Fruit fly (Drosophila melanogaster): ENCODE data around the gene Hs2st.

The Hs2st gene

dm6 chr2L:19463405-19463804, 18.9 kb upstream of the Hs2st start:
- no peak for TF ChIP-seq Snoo (tag; optimal IDR thresholded peaks at IDR 0.05)
- peak; percentile 8 for TF ChIP-seq CG8301 (tag; optimal IDR thresholded peaks at IDR 0.05)
- no peak for TF ChIP-seq CG34367 (tag; optimal IDR thresholded peaks at IDR 0.05)
- TF ChIP-seq CG15710 (tag; optimal IDR thresholded peaks at IDR 0.05) = no peak
- peak; percentile 23 for TF ChIP-seq CG9948 (tag; optimal IDR thresholded peaks at IDR 0.05)
- no peak for TF ChIP-seq gl (tag; optimal IDR thresholded peaks at IDR 0.05)
- TF ChIP-seq Ets98B (GFP tag; IDR thresholded peaks at IDR 0.05) = no peak
- TF ChIP-seq Pif1B (GFP tag; optimal IDR thresholded peaks at IDR 0.05) = no peak
- no peak for TF ChIP-seq CG17806 (tag; optimal IDR thresholded peaks at IDR 0.05)
- no peak for TF ChIP-seq CG32121 (GFP tag; IDR thresholded peaks at IDR 0.05)
- TF ChIP-seq CG4496 (GFP tag; IDR thresholded peaks at IDR 0.05) = no peak
- TF ChIP-seq D1 (tag; optimal IDR thresholded peaks at IDR 0.05) = no peak
- TF ChIP-seq fd96Ca (GFP tag; IDR thresholded peaks at IDR 0.05) = no peak
- peak; percentile 70 for TF ChIP-seq CG14655 (GFP tag; optimal IDR thresholded peaks at IDR 0.05)
- TF ChIP-seq CG12605 (GFP tag; IDR thresholded peaks at IDR 0.05) = 0 out of 2 replicates have a peak, but pooled peaks have one; percentile 7
- no peak for TF ChIP-seq EcR (GFP tag; optimal IDR thresholded peaks at IDR 0.05)
- no peak for TF ChIP-seq CG10348 (GFP tag; IDR thresholded peaks at IDR 0.05)
- peak; percentile 2 for TF ChIP-seq Pif1A (GFP tag; optimal IDR thresholded peaks at IDR 0.05)
- no peak for TF ChIP-seq rn (GFP tag; IDR thresholded peaks at IDR 0.05)
- TF ChIP-seq CG8159 (tag; optimal IDR thresholded peaks at IDR 0.05) = no peak
- no peak for TF ChIP-seq CG13204 (GFP tag; optimal IDR thresholded peaks at IDR 0.05)

DNA sequence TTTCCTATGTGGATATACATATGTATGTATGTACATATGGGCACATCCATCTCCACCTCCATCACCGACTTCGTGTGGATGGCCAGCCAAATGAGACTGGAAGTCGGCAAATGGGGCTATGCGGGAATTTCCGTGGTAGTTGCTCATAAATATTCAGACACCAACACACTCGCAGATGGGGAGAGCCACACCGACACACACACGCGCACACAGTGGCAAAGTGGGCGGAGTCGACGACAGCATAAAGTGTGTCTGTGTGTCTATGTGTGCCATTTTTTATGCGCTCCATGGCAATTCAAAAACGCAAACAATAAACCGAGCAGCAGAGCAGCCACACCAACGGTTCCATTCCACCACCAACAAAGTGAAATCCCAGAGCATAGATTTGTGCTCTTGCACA, 18.3 kb upstream of the Hs2st start:
- peak; percentile 19; the same call in 1 of the 2 replicates for TF ChIP-seq Ets98B (GFP tag; IDR thresholded peaks at IDR 0.05)
- TF ChIP-seq EcR (GFP tag; optimal IDR thresholded peaks at IDR 0.05) = no peak
- no peak for TF ChIP-seq CG8159 (tag; optimal IDR thresholded peaks at IDR 0.05)
- peak; percentile 72; the same call in 2 of the 3 replicates for TF ChIP-seq CG4496 (GFP tag; IDR thresholded peaks at IDR 0.05)
- no peak for TF ChIP-seq CG13204 (GFP tag; optimal IDR thresholded peaks at IDR 0.05)

- TF ChIP-seq Pif1A (GFP tag; optimal IDR thresholded peaks at IDR 0.05) (no peak), CG15710 (tag; optimal IDR thresholded peaks at IDR 0.05) (no peak), CG12605 (GFP tag; IDR thresholded peaks at IDR 0.05) (no peak), Ets98B (GFP tag; IDR thresholded peaks at IDR 0.05) (no peak), CG9948 (tag; optimal IDR thresholded peaks at IDR 0.05) (no peak), rn (GFP tag; IDR thresholded peaks at IDR 0.05) (no peak), CG32121 (GFP tag; IDR thresholded peaks at IDR 0.05) (no peak), gl (tag; optimal IDR thresholded peaks at IDR 0.05) (no peak), CG10348 (GFP tag; IDR thresholded peaks at IDR 0.05) (no peak), Snoo (tag; optimal IDR thresholded peaks at IDR 0.05) (no peak), D1 (tag; optimal IDR thresholded peaks at IDR 0.05) (no peak)
Measured at dm6 chr2L:19459404-19459803, 14.9 kb upstream of the Hs2st start.

- TF ChIP-seq CG32121 (GFP tag; IDR thresholded peaks at IDR 0.05) = no peak
- TF ChIP-seq CG10348 (GFP tag; IDR thresholded peaks at IDR 0.05) = no peak
- no peak for TF ChIP-seq CG34367 (tag; optimal IDR thresholded peaks at IDR 0.05)
- no peak for TF ChIP-seq CG17806 (tag; optimal IDR thresholded peaks at IDR 0.05)
- TF ChIP-seq Snoo (tag; optimal IDR thresholded peaks at IDR 0.05) = no peak
- TF ChIP-seq EcR (GFP tag; optimal IDR thresholded peaks at IDR 0.05) = no peak
- TF ChIP-seq CG12605 (GFP tag; IDR thresholded peaks at IDR 0.05) = no peak
- TF ChIP-seq CG9948 (tag; optimal IDR thresholded peaks at IDR 0.05) = no peak
- TF ChIP-seq CG14655 (GFP tag; optimal IDR thresholded peaks at IDR 0.05) = no peak
Measured at dm6 chr2L:19457890-19458580, 13.5 kb upstream of the Hs2st start.

DNA sequence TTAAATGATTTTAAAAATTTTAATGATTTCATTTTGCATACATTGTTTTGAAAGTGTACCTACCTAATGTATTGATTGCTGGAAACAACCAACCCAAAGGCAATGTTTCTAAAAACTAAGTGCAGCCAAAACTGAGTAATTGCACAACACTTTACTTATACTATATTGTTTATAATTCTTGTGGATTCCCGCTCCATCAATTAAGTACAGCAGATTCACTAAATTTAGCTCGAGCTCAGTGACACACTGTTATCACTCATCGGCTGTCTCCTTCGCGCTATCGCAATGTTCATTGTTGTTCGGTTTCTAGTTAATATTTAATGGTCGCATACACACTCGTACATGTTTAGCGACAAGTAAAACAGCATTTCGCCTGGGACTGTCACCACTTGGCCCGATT, 11.2 kb upstream of the Hs2st start:
- TF ChIP-seq CG12605 (GFP tag; IDR thresholded peaks at IDR 0.05) (no peak), CG8159 (tag; optimal IDR thresholded peaks at IDR 0.05) (no peak), CG13204 (GFP tag; optimal IDR thresholded peaks at IDR 0.05) (no peak), CG14655 (GFP tag; optimal IDR thresholded peaks at IDR 0.05) (no peak), CG15710 (tag; optimal IDR thresholded peaks at IDR 0.05) (no peak), CG9948 (tag; optimal IDR thresholded peaks at IDR 0.05) (no peak)

- TF ChIP-seq CG15710 (tag; optimal IDR thresholded peaks at IDR 0.05) (no peak), CG17806 (tag; optimal IDR thresholded peaks at IDR 0.05) (no peak), CG32121 (GFP tag; IDR thresholded peaks at IDR 0.05) (peak; percentile 26; the same call in 1 of the 2 replicates)
Measured at dm6 chr2L:19455209-19455608, 10.7 kb upstream of the Hs2st start.

DNA sequence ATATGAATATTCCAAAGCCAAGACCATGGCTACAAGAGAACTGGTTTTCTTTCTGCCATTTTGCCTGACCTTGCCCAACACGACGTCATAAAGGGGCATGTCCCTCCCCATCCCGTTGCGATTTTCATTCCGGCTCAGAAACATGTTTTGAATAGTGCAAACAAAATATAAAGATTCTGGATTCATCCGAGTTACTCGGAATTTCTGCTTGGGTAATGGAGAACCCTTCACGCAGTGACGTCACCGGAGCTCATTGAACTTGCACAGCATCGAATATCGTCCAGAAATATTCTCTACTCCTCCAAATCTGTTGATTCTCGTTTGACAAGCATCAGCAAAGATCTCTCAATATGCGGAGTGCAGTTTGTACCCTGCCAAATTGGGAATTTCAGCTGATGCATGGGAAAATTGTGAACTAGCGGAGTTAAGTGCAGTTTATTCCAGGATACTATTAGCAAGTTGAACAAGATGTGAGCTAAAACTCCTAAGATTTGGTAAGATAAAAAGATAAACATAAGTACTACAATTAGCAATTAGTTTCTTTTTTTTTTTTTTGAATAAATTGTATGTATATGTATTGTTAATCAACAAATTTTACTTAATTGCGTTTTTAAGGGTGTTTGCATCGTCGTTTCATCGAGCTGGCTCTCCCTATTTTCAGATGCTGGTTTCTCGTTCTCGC, 9.7 kb upstream of the Hs2st start, which contains the start of gene CG10026:
CG10026 (plus strand) TSS at position 187 of the 682 bp plus-strand sequence.
- TF ChIP-seq CG13204 (GFP tag; optimal IDR thresholded peaks at IDR 0.05) (no peak), CG8301 (tag; optimal IDR thresholded peaks at IDR 0.05) (peak; percentile 48), CG10348 (GFP tag; IDR thresholded peaks at IDR 0.05) (no peak), Pif1B (GFP tag; optimal IDR thresholded peaks at IDR 0.05) (peak; percentile 42), CG34367 (tag; optimal IDR thresholded peaks at IDR 0.05) (peak; percentile 60), Pif1A (GFP tag; optimal IDR thresholded peaks at IDR 0.05) (peak; percentile 59), EcR (GFP tag; optimal IDR thresholded peaks at IDR 0.05) (peak; percentile 99), CG8159 (tag; optimal IDR thresholded peaks at IDR 0.05) (peak; percentile 73), CG15710 (tag; optimal IDR thresholded peaks at IDR 0.05) (peak; percentile 69), Snoo (tag; optimal IDR thresholded peaks at IDR 0.05) (peak; percentile 52), fd96Ca (GFP tag; IDR thresholded peaks at IDR 0.05) (no peak), D1 (tag; optimal IDR thresholded peaks at IDR 0.05) (no peak), CG17806 (tag; optimal IDR thresholded peaks at IDR 0.05) (peak; percentile 29), CG14655 (GFP tag; optimal IDR thresholded peaks at IDR 0.05) (peak; percentile 61), CG12605 (GFP tag; IDR thresholded peaks at IDR 0.05) (no peak), gl (tag; optimal IDR thresholded peaks at IDR 0.05) (no peak), Ets98B (GFP tag; IDR thresholded peaks at IDR 0.05) (no peak), CG9948 (tag; optimal IDR thresholded peaks at IDR 0.05) (peak; percentile 58), rn (GFP tag; IDR thresholded peaks at IDR 0.05) (no peak), CG4496 (GFP tag; IDR thresholded peaks at IDR 0.05) (no peak), CG32121 (GFP tag; IDR thresholded peaks at IDR 0.05) (peak; percentile 11; the same call in 1 of the 2 replicates)
